Worm (Caenorhabditis elegans): ENCODE data around the gene ubc-9.

ubc-9 gene

DNA sequence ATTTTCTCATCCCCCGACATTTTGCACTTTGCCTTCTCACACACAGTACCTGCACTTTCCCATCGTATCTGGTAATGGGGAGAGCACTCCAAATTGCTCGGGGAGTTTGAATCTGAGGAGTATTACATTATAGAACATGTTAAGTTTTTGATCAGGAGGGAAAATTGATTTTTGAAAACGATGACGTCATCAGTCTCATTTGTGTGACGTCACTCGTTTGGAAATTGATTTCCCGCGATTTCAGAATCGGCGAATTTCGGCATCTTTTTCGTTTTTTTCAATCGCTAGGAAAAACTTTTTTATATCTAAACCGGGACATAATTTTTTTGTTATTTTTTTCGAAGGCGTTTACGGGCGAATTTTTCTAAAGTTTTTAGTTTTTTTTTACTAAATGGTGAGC is 22.5 kb downstream of the ubc-9 start:
- TF ChIP-seq dpl-1 (GFP tag; optimal IDR thresholded peaks at IDR 0.05), result no peak
- TF ChIP-seq aptf-3 (GFP tag; IDR thresholded peaks at IDR 0.05), result no peak
- no peak for TF ChIP-seq snpc-4 (GFP tag; optimal IDR thresholded peaks at IDR 0.05)
- no peak for TF ChIP-seq snpc-4 (tag; optimal IDR thresholded peaks at IDR 0.05)
- no peak for TF ChIP-seq ceh-40 (GFP tag; IDR thresholded peaks at IDR 0.05)
- no peak for TF ChIP-seq athp-1 (tag; optimal IDR thresholded peaks at IDR 0.05)
- TF ChIP-seq ztf-3 (GFP tag; optimal IDR thresholded peaks at IDR 0.05), result no peak
- TF ChIP-seq lin-54 (GFP tag; optimal IDR thresholded peaks at IDR 0.05), result no peak
- no peak for TF ChIP-seq cebp-2 (GFP tag; IDR thresholded peaks at IDR 0.05)
- no peak for TF ChIP-seq sptf-2 (GFP tag; optimal IDR thresholded peaks at IDR 0.05)
- TF ChIP-seq madf-8 (GFP tag; conservative IDR thresholded peaks at IDR 0.05), result no peak
- no peak for TF ChIP-seq repo-1 (tag; optimal IDR thresholded peaks at IDR 0.05)

DNA sequence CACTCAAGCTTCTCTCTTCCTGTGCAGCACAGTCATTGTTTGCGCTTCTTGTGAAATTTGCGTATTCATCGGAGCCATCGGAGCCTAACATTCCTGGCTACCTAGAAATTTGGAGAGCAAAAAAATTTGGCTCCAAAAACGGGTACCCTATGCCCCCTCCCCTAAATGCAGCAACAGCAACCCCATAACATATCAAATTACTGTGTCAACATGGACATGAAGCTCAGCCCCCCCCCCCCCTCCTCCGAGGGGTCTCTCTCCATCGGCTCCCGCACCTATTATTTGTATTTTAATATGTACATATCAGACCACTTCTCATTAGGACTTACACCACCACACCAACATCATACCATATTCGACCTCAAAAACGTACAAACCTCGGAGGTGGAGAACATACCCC is 23.5 kb downstream of the ubc-9 start:
- no peak for TF ChIP-seq F10E7.11 (tag; optimal IDR thresholded peaks at IDR 0.05)
- TF ChIP-seq D2030.7 (GFP tag; IDR thresholded peaks at IDR 0.05), result no peak
- TF ChIP-seq lir-1 (GFP tag; conservative IDR thresholded peaks at IDR 0.05), result no peak
- TF ChIP-seq zfh-2 (GFP tag; conservative IDR thresholded peaks at IDR 0.05), result peak; percentile 55; the same call in 1 of the 2 replicates
- no peak for TF ChIP-seq rec-8 (tag; optimal IDR thresholded peaks at IDR 0.05)

DNA sequence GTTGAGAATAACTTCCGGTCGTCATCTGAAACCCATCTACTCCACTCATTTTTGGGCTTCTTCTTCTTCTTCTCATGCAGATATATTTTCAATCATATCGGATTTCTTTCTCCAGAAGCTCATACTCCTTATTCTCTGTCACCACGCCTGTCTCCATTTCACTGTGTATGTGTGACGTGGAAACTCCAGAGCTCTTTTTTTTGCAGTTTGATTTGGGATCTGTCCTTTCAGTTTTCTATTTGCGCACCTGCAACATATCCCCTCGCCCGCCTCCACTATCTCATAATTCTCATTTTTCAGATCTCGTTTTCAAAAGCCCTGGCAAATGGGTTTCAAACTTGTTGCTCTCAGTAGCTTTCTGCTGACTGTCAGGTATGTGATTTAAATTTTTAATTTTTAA is 27.9 kb downstream of the ubc-9 start, which contains the start of gene kin-36:
kin-36 (plus strand) TSS at position 301 of the 400 bp plus-strand sequence.
- TF ChIP-seq mxl-1 (tag; optimal IDR thresholded peaks at IDR 0.05), result no peak

- TF ChIP-seq aptf-2 (GFP tag; conservative IDR thresholded peaks at IDR 0.05), result no peak
- TF ChIP-seq ZK185.1 (tag; optimal IDR thresholded peaks at IDR 0.05; ENCODE audit: poor library complexity, severe bottlenecking), result no peak
- TF ChIP-seq D2030.7 (GFP tag; IDR thresholded peaks at IDR 0.05), result no peak
- no peak for TF ChIP-seq sea-2 (GFP tag; IDR thresholded peaks at IDR 0.05)
- TF ChIP-seq gei-17 (GFP tag; optimal IDR thresholded peaks at IDR 0.05), result no peak
- no peak for TF ChIP-seq nhr-179 (tag; optimal IDR thresholded peaks at IDR 0.05)
- TF ChIP-seq ztf-28 (GFP tag; IDR thresholded peaks at IDR 0.05), result no peak
Measured at ce11 chrIV:4683149-4683548, 32.3 kb downstream of the ubc-9 start.

ce11 chrIV:4686291-4686830 is 35.5 kb downstream of the ubc-9 start:
- TF ChIP-seq madf-3 (GFP tag; IDR thresholded peaks at IDR 0.05) (no peak), pbrm-1 (GFP tag; IDR thresholded peaks at IDR 0.05) (no peak), Y79H2A.3 (GFP tag; conservative IDR thresholded peaks at IDR 0.05) (no peak), ztf-28 (GFP tag; IDR thresholded peaks at IDR 0.05) (no peak), K12H6.12 (tag; optimal IDR thresholded peaks at IDR 0.05) (no peak), unc-130 (GFP tag; optimal IDR thresholded peaks at IDR 0.05) (no peak), ceh-100 (GFP tag; IDR thresholded peaks at IDR 0.05) (no peak), lin-40 (tag; optimal IDR thresholded peaks at IDR 0.05) (no peak), nhr-27 (tag; optimal IDR thresholded peaks at IDR 0.05) (no peak), tbp1 (GFP tag; optimal IDR thresholded peaks at IDR 0.05) (no peak), nfya-1 (tag; optimal IDR thresholded peaks at IDR 0.05; ENCODE audit: borderline replicate concordance, insufficient read depth) (no peak), ceh-79 (tag; optimal IDR thresholded peaks at IDR 0.05) (no peak), F57A8.1 (GFP tag; optimal IDR thresholded peaks at IDR 0.05) (no peak)

Data from whole organism, young adult.